Worm (Caenorhabditis elegans) whole organism, late embryonic: ENCODE results near the gene xbx-3.

Source experiments
- F13H6.1 ChIP-seq: sonication (generic microtip); optimal IDR thresholded peaks from 2 replicates; lab custom pipeline; 2016; ENCODE audit warnings: missing genetic modification characterization, missing compliant biosample characterization
- K02D7.2 ChIP-seq: sonication (generic microtip); optimal IDR thresholded peaks from 2 replicates; lab custom pipeline; 2017; ENCODE audit warnings: mild to moderate bottlenecking, missing genetic modification characterization, missing compliant biosample characterization
- K09A11.1 ChIP-seq: sonication (generic microtip); optimal IDR thresholded peaks from 2 replicates; lab custom pipeline; 2017; ENCODE audit warnings: antibody characterized with exemption, mild to moderate bottlenecking, missing genetic modification characterization, missing compliant biosample characterization; ENCODE audit not compliant: insufficient read depth
- T23F11.4 ChIP-seq: fragments of 200-800 bp; sonication (Bioruptor generic); optimal IDR thresholded peaks from 2 replicates; lab custom pipeline; 2018; ENCODE audit warnings: mild to moderate bottlenecking, missing genetic modification characterization, missing compliant biosample characterization
- ahr-1 ChIP-seq: sonication (generic microtip); optimal IDR thresholded peaks from 2 replicates; lab custom pipeline; 2016; ENCODE audit warnings: missing genetic modification characterization, missing compliant biosample characterization
- ama-1 ChIP-seq: fragments of 150-350 bp; optimal IDR thresholded peaks from 2 replicates; lab custom pipeline; 2014
- ceh-14 ChIP-seq: sonication (generic microtip); optimal IDR thresholded peaks from 2 replicates; lab custom pipeline; 2016; ENCODE audit warnings: missing genotype, missing genetic modification characterization, missing compliant biosample characterization
- ceh-18 ChIP-seq: sonication (generic microtip); optimal IDR thresholded peaks from 2 replicates; lab custom pipeline; 2016; ENCODE audit warnings: missing genetic modification characterization, missing compliant biosample characterization
- ceh-19 ChIP-seq: fragments of 200-800 bp; sonication (Bioruptor generic); optimal IDR thresholded peaks from 2 replicates; lab custom pipeline; 2018; ENCODE audit warnings: mild to moderate bottlenecking, missing genetic modification characterization, missing compliant biosample characterization
- ceh-2 ChIP-seq: sonication (generic microtip); optimal IDR thresholded peaks from 2 replicates; lab custom pipeline; 2016; ENCODE audit warnings: missing genotype, missing genetic modification characterization, missing compliant biosample characterization
- ceh-22 ChIP-seq: sonication (generic microtip); optimal IDR thresholded peaks from 2 replicates; lab custom pipeline; 2017; ENCODE audit warnings: missing biosample characterization, missing genetic modification characterization
- ceh-24 ChIP-seq: sonication (generic microtip); optimal IDR thresholded peaks from 2 replicates; lab custom pipeline; 2016; ENCODE audit warnings: mild to moderate bottlenecking, missing genetic modification characterization, missing compliant biosample characterization
- ceh-30 ChIP-seq: fragments of 150-350 bp; optimal IDR thresholded peaks from 2 replicates; lab custom pipeline; 2014; ENCODE audit warnings: missing biosample characterization, missing genetic modification characterization
- ceh-34 ChIP-seq: sonication (generic microtip); optimal IDR thresholded peaks from 2 replicates; lab custom pipeline; 2016; ENCODE audit warnings: mild to moderate bottlenecking, missing genetic modification characterization, missing compliant biosample characterization
- ceh-45 ChIP-seq: fragments of 200-800 bp; sonication (Bioruptor generic); IDR thresholded peaks from 2 replicates; pipeline ENCODE4 v1.3.6; 2022; ENCODE audit warnings: missing genetic modification reagents, missing genetic modification characterization, missing compliant biosample characterization
- dve-1 ChIP-seq: sonication (generic microtip); optimal IDR thresholded peaks from 2 replicates; lab custom pipeline; 2017; ENCODE audit warnings: antibody characterized with exemption, mild to moderate bottlenecking, missing genetic modification characterization, missing compliant biosample characterization
- elt-2 ChIP-seq: sonication (generic microtip); optimal IDR thresholded peaks from 2 replicates; lab custom pipeline; 2016; ENCODE audit warnings: missing genetic modification reagents, missing genetic modification characterization, missing compliant biosample characterization
- ets-4 ChIP-seq: sonication (generic microtip); optimal IDR thresholded peaks from 2 replicates; lab custom pipeline; 2016; ENCODE audit warnings: missing genetic modification characterization, missing compliant biosample characterization
- eyg-1 ChIP-seq: sonication (generic microtip); optimal IDR thresholded peaks from 2 replicates; lab custom pipeline; 2016; ENCODE audit warnings: missing genotype, missing genetic modification characterization, missing compliant biosample characterization
- fkh-6 ChIP-seq: sonication (generic microtip); optimal IDR thresholded peaks from 2 replicates; lab custom pipeline; 2016; ENCODE audit warnings: missing genetic modification characterization, missing compliant biosample characterization
- hlh-13 ChIP-seq: fragments of 200-800 bp; sonication (Bioruptor generic); optimal IDR thresholded peaks from 2 replicates; lab custom pipeline; 2018; ENCODE audit warnings: mild to moderate bottlenecking, missing genetic modification characterization, missing compliant biosample characterization
- hlh-15 ChIP-seq: sonication (generic microtip); optimal IDR thresholded peaks from 2 replicates; lab custom pipeline; 2016; ENCODE audit warnings: missing genetic modification characterization, missing compliant biosample characterization
- hlh-30 ChIP-seq: sonication (generic microtip); optimal IDR thresholded peaks from 2 replicates; lab custom pipeline; 2017; ENCODE audit warnings: antibody characterized with exemption, missing genetic modification characterization, missing compliant biosample characterization; ENCODE audit not compliant: insufficient read depth
- hlh-6 ChIP-seq: sonication (generic microtip); optimal IDR thresholded peaks from 2 replicates; lab custom pipeline; 2016; ENCODE audit warnings: missing genotype, missing genetic modification characterization, missing compliant biosample characterization
- hlh-8 ChIP-seq: sonication (generic microtip); optimal IDR thresholded peaks from 2 replicates; lab custom pipeline; 2016; ENCODE audit warnings: missing genotype, missing genetic modification characterization, missing compliant biosample characterization
- lim-6 ChIP-seq: sonication (generic microtip); optimal IDR thresholded peaks from 2 replicates; lab custom pipeline; 2016; ENCODE audit warnings: missing genetic modification characterization, missing compliant biosample characterization
- madf-2 ChIP-seq: sonication (generic microtip); optimal IDR thresholded peaks from 2 replicates; lab custom pipeline; 2017; ENCODE audit warnings: missing genetic modification characterization, missing compliant biosample characterization
- nfya-1 ChIP-seq: sonication (generic microtip); optimal IDR thresholded peaks from 2 replicates; lab custom pipeline; 2017; ENCODE audit warnings: missing genetic modification characterization, mild to moderate bottlenecking, missing compliant biosample characterization, antibody characterized with exemption, moderate library complexity
- nhr-11 ChIP-seq: fragments of 150-350 bp; optimal IDR thresholded peaks from 2 replicates; lab custom pipeline; 2014; ENCODE audit warnings: missing biosample characterization, missing genetic modification characterization
- nhr-232 ChIP-seq: sonication (generic microtip); optimal IDR thresholded peaks from 2 replicates; lab custom pipeline; 2016; ENCODE audit warnings: missing genetic modification characterization, missing compliant biosample characterization
- pag-3 ChIP-seq: sonication (generic microtip); optimal IDR thresholded peaks from 2 replicates; lab custom pipeline; 2016; ENCODE audit warnings: missing compliant biosample characterization, missing genetic modification characterization, borderline replicate concordance
- pha-4 ChIP-seq: fragments of 150-350 bp; optimal IDR thresholded peaks from 2 replicates; lab custom pipeline; 2018; ENCODE audit warnings: missing biosample characterization, missing genetic modification reagents, missing genetic modification characterization
- ref-2 ChIP-seq: sonication (generic microtip); optimal IDR thresholded peaks from 2 replicates; lab custom pipeline; 2016; ENCODE audit warnings: missing genetic modification characterization, missing compliant biosample characterization
- rnt-1 ChIP-seq: sonication (generic microtip); optimal IDR thresholded peaks from 2 replicates; lab custom pipeline; 2016; ENCODE audit warnings: missing genetic modification characterization, missing compliant biosample characterization
- sdc-2 ChIP-seq: sonication (generic microtip); optimal IDR thresholded peaks from 2 replicates; lab custom pipeline; 2016; ENCODE audit warnings: missing genotype, missing genetic modification characterization, missing compliant biosample characterization
- sox-2 ChIP-seq: fragments of 200-800 bp; sonication (Bioruptor generic); IDR thresholded peaks from 2 replicates; pipeline ENCODE4 v1.3.6; 2022; ENCODE audit warnings: missing genetic modification reagents, missing genetic modification characterization, missing compliant biosample characterization
- sox-4 ChIP-seq: sonication (generic microtip); optimal IDR thresholded peaks from 2 replicates; lab custom pipeline; 2017; ENCODE audit warnings: mild to moderate bottlenecking, missing genetic modification characterization, inconsistent platforms, missing compliant biosample characterization
- tbx-2 ChIP-seq: sonication (generic microtip); optimal IDR thresholded peaks from 2 replicates; lab custom pipeline; 2016; ENCODE audit warnings: missing genetic modification characterization, missing compliant biosample characterization
- tbx-7 ChIP-seq: sonication (generic microtip); optimal IDR thresholded peaks from 2 replicates; lab custom pipeline; 2016; ENCODE audit warnings: missing genotype, missing genetic modification characterization, missing compliant biosample characterization
- unc-42 ChIP-seq: sonication (generic microtip); optimal IDR thresholded peaks from 2 replicates; lab custom pipeline; 2016; ENCODE audit warnings: missing genotype, missing genetic modification characterization, missing compliant biosample characterization

The xbx-3 gene

ce11 chrIII:10064140-10064539 lies 28.4 kb downstream of the xbx-3 start, which contains the start of gene ekl-6 (continued):
- TF ChIP-seq F13H6.1 (tag; lab: Kevin White, UChicago), result peak; percentile 40
- TF ChIP-seq nhr-232 (tag; lab: Kevin White, UChicago), result no peak
- TF ChIP-seq sdc-2 (tag; lab: Kevin White, UChicago), result peak; percentile 16
- TF ChIP-seq unc-42 (tag; lab: Kevin White, UChicago), result no peak
- no peak for TF ChIP-seq sox-4 (tag; lab: Kevin White, UChicago)
- no peak for TF ChIP-seq K02D7.2
- TF ChIP-seq lim-6, result no peak
- no peak for TF ChIP-seq nhr-11 (tag; lab: Kevin White, UChicago)
- no peak for TF ChIP-seq pag-3
- TF ChIP-seq, all 69 proteins: peak for 18

ce11 chrIII:10069278-10069677 lies 33.5 kb downstream of the xbx-3 start, which contains the start of gene T16G12.6:
Gene T16G12.6, plus strand, starts transcription at chrIII:10069578.
- TF ChIP-seq hlh-13 (GFP tag; lab: Kevin White, UChicago) (no peak), ref-2 (tag; lab: Kevin White, UChicago) (no peak), sox-2 (GFP tag; lab: Robert Waterston, UW) (no peak), hlh-30 (tag; lab: Kevin White, UChicago) (no peak), ahr-1 (tag; lab: Kevin White, UChicago) (no peak), eyg-1 (tag; lab: Kevin White, UChicago) (no peak), ceh-24 (tag; lab: Kevin White, UChicago) (no peak), tbx-2 (tag; lab: Kevin White, UChicago) (no peak), ceh-45 (GFP tag; lab: Robert Waterston, UW) (no peak), rnt-1 (tag; lab: Kevin White, UChicago) (no peak), ceh-18 (tag; lab: Kevin White, UChicago) (no peak), sdc-2 (tag; lab: Kevin White, UChicago) (no peak), K02D7.2 (no peak), K09A11.1 (tag; lab: Kevin White, UChicago) (no peak), pag-3 (no peak), T23F11.4 (GFP tag; lab: Kevin White, UChicago) (no peak), tbx-7 (tag; lab: Kevin White, UChicago) (no peak)
- TF ChIP-seq, all 69 proteins: peak for 0

- TF ChIP-seq pha-4 (tag; lab: Kevin White, UChicago), result no peak
- TF ChIP-seq nfya-1 (tag; lab: Kevin White, UChicago), result peak; percentile 87
Measured at ce11 chrIII:10076042-10076441, 40.3 kb downstream of the xbx-3 start.

- TF ChIP-seq ahr-1 (tag; lab: Kevin White, UChicago) (no peak), nfya-1 (tag; lab: Kevin White, UChicago) (no peak), ceh-30 (no peak), ceh-14 (tag; lab: Kevin White, UChicago) (no peak), hlh-6 (no peak), ets-4 (no peak), ceh-22 (tag; lab: Kevin White, UChicago) (no peak), tbx-2 (tag; lab: Kevin White, UChicago) (no peak), rnt-1 (tag; lab: Kevin White, UChicago) (no peak), nhr-232 (tag; lab: Kevin White, UChicago) (no peak), ceh-18 (tag; lab: Kevin White, UChicago) (no peak), K09A11.1 (tag; lab: Kevin White, UChicago) (no peak), unc-42 (tag; lab: Kevin White, UChicago) (no peak), ceh-2 (tag; lab: Kevin White, UChicago) (no peak), fkh-6 (tag; lab: Kevin White, UChicago) (no peak), F13H6.1 (tag; lab: Kevin White, UChicago) (no peak), sox-2 (GFP tag; lab: Robert Waterston, UW) (no peak)
Measured at ce11 chrIII:10078151-10078550, 42.4 kb downstream of the xbx-3 start, which contains the start of gene T16G12.9. Gene T16G12.9, minus strand, starts transcription at chrIII:10078251.

ce11 chrIII:10078784-10079183 lies 43.0 kb downstream of the xbx-3 start:
- TF ChIP-seq hlh-15 (tag; lab: Kevin White, UChicago) (no peak), ceh-19 (GFP tag; lab: Kevin White, UChicago) (no peak), madf-2 (tag; lab: Kevin White, UChicago) (no peak), K09A11.1 (tag; lab: Kevin White, UChicago) (no peak), hlh-30 (tag; lab: Kevin White, UChicago) (no peak), hlh-8 (no peak), ets-4 (no peak), ceh-34 (tag; lab: Kevin White, UChicago) (no peak), elt-2 (tag; lab: Kevin White, UChicago) (no peak), sdc-2 (tag; lab: Kevin White, UChicago) (no peak), dve-1 (no peak), ama-1 (lab: Kevin White, UChicago) (no peak)
